Fruit fly (Drosophila melanogaster): ENCODE measurements around the gene CanA-14F.

CanA-14F gene

dm6 chrX:16581703-16582102 is 5.3 kb downstream of the CanA-14F start (continued):
- TF ChIP-seq CG5245 (GFP tag; optimal IDR thresholded peaks at IDR 0.05) = no peak
- TF ChIP-seq Hey (tag; optimal IDR thresholded peaks at IDR 0.05) = no peak
- peak; percentile 17 for TF ChIP-seq Hmr (GFP tag; optimal IDR thresholded peaks at IDR 0.05)
- peak; percentile 10 for TF ChIP-seq CG7839 (tag; optimal IDR thresholded peaks at IDR 0.05)
- TF ChIP-seq CG42726 (GFP tag; IDR thresholded peaks at IDR 0.05; ENCODE audit: partially characterized antibody) = no peak
- TF ChIP-seq H2.0 (GFP tag; IDR thresholded peaks at IDR 0.05) = no peak
- no peak for TF ChIP-seq Sin3A (optimal IDR thresholded peaks at IDR 0.05)
- TF ChIP-seq CG17361 (GFP tag; IDR thresholded peaks at IDR 0.05) = 0 out of 3 replicates have a peak, but pooled peaks have one; percentile 15
- no peak for TF ChIP-seq CG8765 (GFP tag; IDR thresholded peaks at IDR 0.05)
- no peak for TF ChIP-seq Neu2 (GFP tag; optimal IDR thresholded peaks at IDR 0.05; ENCODE audit: borderline replicate concordance)
- TF ChIP-seq CG12155 (GFP tag; optimal IDR thresholded peaks at IDR 0.05) = no peak
- TF ChIP-seq CG15073 (GFP tag; optimal IDR thresholded peaks at IDR 0.05) = no peak
- no peak for TF ChIP-seq dm (GFP tag; optimal IDR thresholded peaks at IDR 0.05)
- no peak for TF ChIP-seq CG31441 (GFP tag; IDR thresholded peaks at IDR 0.05)
- TF ChIP-seq lbe (GFP tag; optimal IDR thresholded peaks at IDR 0.05) = no peak
- TF ChIP-seq CG1024 (GFP tag; IDR thresholded peaks at IDR 0.05) = no peak
- no peak for TF ChIP-seq seq (GFP tag; IDR thresholded peaks at IDR 0.05)
- no peak for TF ChIP-seq CG3726 (GFP tag; IDR thresholded peaks at IDR 0.05)
- no peak for TF ChIP-seq C15 (GFP tag; IDR thresholded peaks at IDR 0.05)
- peak; percentile 42 for TF ChIP-seq CG10543 (GFP tag; optimal IDR thresholded peaks at IDR 0.05)
- TF ChIP-seq Sox100B (GFP tag; optimal IDR thresholded peaks at IDR 0.05) = no peak
- peak; percentile 45 for TF ChIP-seq Meics (GFP tag; optimal IDR thresholded peaks at IDR 0.05)
- TF ChIP-seq ham (GFP tag; IDR thresholded peaks at IDR 0.05) = no peak
- TF ChIP-seq CG4707 (GFP tag; optimal IDR thresholded peaks at IDR 0.05) = no peak
- TF ChIP-seq p53 (GFP tag; optimal IDR thresholded peaks at IDR 0.05) = no peak
- no peak for TF ChIP-seq dmrt11E (tag; optimal IDR thresholded peaks at IDR 0.05)
- TF ChIP-seq CG1647 (GFP tag; optimal IDR thresholded peaks at IDR 0.05) = no peak
- no peak for TF ChIP-seq sr (GFP tag; IDR thresholded peaks at IDR 0.05)
- TF ChIP-seq onecut (GFP tag; IDR thresholded peaks at IDR 0.05) = no peak
- no peak for TF ChIP-seq CG10565 (GFP tag; optimal IDR thresholded peaks at IDR 0.05)
- TF ChIP-seq CG9215 (GFP tag; IDR thresholded peaks at IDR 0.05) = no peak
- TF ChIP-seq disco-r (GFP tag; optimal IDR thresholded peaks at IDR 0.05) = no peak
- TF ChIP-seq HHEX (GFP tag; optimal IDR thresholded peaks at IDR 0.05) = no peak
- no peak for TF ChIP-seq nom (GFP tag; optimal IDR thresholded peaks at IDR 0.05)
- peak; percentile 34 for TF ChIP-seq CG10147 (GFP tag; optimal IDR thresholded peaks at IDR 0.05)
- no peak for TF ChIP-seq crol (GFP tag; IDR thresholded peaks at IDR 0.05)
- no peak for TF ChIP-seq CG8388 (GFP tag; optimal IDR thresholded peaks at IDR 0.05)
- no peak for TF ChIP-seq CG12942 (GFP tag; optimal IDR thresholded peaks at IDR 0.05)
- no peak for TF ChIP-seq CG17385 (GFP tag; optimal IDR thresholded peaks at IDR 0.05)
- TF ChIP-seq CG3407 (GFP tag; optimal IDR thresholded peaks at IDR 0.05) = no peak
- TF ChIP-seq lilli (GFP tag; optimal IDR thresholded peaks at IDR 0.05) = peak; percentile 8
- no peak for TF ChIP-seq kni (GFP tag; optimal IDR thresholded peaks at IDR 0.05)
- TF ChIP-seq CG15696 (tag; optimal IDR thresholded peaks at IDR 0.05) = no peak
- TF ChIP-seq Oli (tag; optimal IDR thresholded peaks at IDR 0.05) = no peak
- TF ChIP-seq CG10431 (GFP tag; optimal IDR thresholded peaks at IDR 0.05) = no peak
- no peak for TF ChIP-seq fd96Cb (tag; optimal IDR thresholded peaks at IDR 0.05)
- no peak for TF ChIP-seq Lim3 (GFP tag; IDR thresholded peaks at IDR 0.05)
- no peak for TF ChIP-seq Atf6 (GFP tag; IDR thresholded peaks at IDR 0.05)
- TF ChIP-seq CG6854 (GFP tag; optimal IDR thresholded peaks at IDR 0.05) = no peak
- no peak for TF ChIP-seq Asciz (GFP tag; optimal IDR thresholded peaks at IDR 0.05)
- TF ChIP-seq psq (GFP tag; optimal IDR thresholded peaks at IDR 0.05) = no peak
- TF ChIP-seq Sry-β (GFP tag; optimal IDR thresholded peaks at IDR 0.05) = no peak
